Fruit fly (Drosophila melanogaster): ENCODE measurements around the gene CG12479.
A peak's percentile ranks its signal among the peaks of the same experiment; 100 is the strongest.

Gene CG12479

DNA sequence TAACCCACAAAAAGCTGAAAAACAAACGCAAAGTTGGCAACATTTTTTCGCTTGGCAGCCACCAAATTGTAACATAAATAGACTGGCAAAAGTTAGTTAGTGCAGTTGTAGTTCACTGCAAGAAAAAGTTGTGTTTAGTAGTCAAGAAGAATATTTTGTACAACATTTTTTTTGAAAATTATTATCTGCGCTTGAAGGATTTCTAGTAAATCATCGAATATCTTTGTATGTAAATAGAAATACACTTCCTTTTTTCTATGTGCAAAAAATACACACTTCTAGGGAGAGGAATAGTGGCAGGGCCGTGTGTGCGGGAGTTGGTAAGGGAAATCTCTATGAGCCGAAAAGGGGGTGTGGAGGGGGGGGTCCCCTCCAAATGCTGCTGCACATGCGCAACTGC, 28.1 kb downstream of the CG12479 start (continued):
- TF ChIP-seq spab (GFP tag; optimal IDR thresholded peaks at IDR 0.05) (no peak), dsx (GFP tag; optimal IDR thresholded peaks at IDR 0.05; ENCODE audit: poor library complexity, severe bottlenecking) (no peak), Hr4 (GFP tag; optimal IDR thresholded peaks at IDR 0.05) (peak; percentile 8), ss (GFP tag; optimal IDR thresholded peaks at IDR 0.05) (no peak), Eip78C (GFP tag) (peak; percentile 41), pdm3 (GFP tag; optimal IDR thresholded peaks at IDR 0.05) (peak; percentile 4), CG8119 (GFP tag; IDR thresholded peaks at IDR 0.05) (peak; percentile 31; the same call in 1 of the 3 replicates), CG6854 (GFP tag; optimal IDR thresholded peaks at IDR 0.05) (no peak), CG6163 (GFP tag; IDR thresholded peaks at IDR 0.05) (peak; percentile 58; the same call in 2 of the 3 replicates), CG11902 (GFP tag; optimal IDR thresholded peaks at IDR 0.05) (no peak), Eip93F (GFP tag; optimal IDR thresholded peaks at IDR 0.05) (no peak)

DNA sequence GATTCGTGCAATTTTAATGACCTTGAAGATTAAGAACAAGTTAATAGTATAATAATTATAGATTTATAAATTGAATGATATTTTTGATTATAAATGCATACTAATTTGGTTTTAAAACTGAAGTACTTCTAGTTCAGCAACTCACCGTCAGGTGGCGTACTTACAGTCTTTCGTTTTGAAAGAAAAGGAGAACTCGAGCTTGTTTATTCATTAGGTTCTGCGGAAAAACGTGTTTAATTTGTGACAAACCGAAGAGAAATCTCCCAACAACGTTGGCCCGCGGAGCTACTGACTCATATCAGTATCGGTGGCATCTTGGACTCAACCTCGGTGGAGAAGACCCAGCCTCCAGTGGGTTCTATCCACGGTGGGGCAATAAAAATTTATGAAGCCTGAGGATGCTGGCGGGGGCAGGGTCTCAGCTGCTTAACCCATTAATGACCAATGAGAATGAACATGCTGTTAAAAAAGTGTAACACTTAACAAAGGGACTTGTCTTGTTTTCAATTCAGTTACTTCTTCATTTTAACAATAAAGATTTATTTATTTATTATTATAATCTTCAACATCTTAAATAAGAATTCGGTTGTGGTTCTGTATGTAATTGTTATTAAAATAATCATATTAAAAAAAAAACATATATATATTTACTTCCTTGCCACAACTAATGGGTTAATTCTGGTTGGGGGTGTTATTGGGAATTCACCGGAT, 29.0 kb downstream of the CG12479 start:
- peak; percentile 5 for TF ChIP-seq topi (GFP tag; optimal IDR thresholded peaks at IDR 0.05)
- TF ChIP-seq CG8632 (GFP tag; optimal IDR thresholded peaks at IDR 0.05): peak; percentile 5
- peak; percentile 19 for TF ChIP-seq CG34406 (GFP tag; optimal IDR thresholded peaks at IDR 0.05)
- peak; percentile 42 for TF ChIP-seq CG6808 (GFP tag; optimal IDR thresholded peaks at IDR 0.05)
- TF ChIP-seq CG32006 (GFP tag; optimal IDR thresholded peaks at IDR 0.05): peak; percentile 30
- TF ChIP-seq CG3919 (GFP tag; optimal IDR thresholded peaks at IDR 0.05): peak; percentile 0
- TF ChIP-seq CG6854 (GFP tag; optimal IDR thresholded peaks at IDR 0.05): no peak
- no peak for TF ChIP-seq Hr39 (GFP tag; optimal IDR thresholded peaks at IDR 0.05)
- peak; percentile 7 for TF ChIP-seq fd59A (GFP tag; optimal IDR thresholded peaks at IDR 0.05)
- TF ChIP-seq Eip78C (GFP tag): peak; percentile 23
- peak; percentile 22 for TF ChIP-seq Ets96B (tag; optimal IDR thresholded peaks at IDR 0.05)
- TF ChIP-seq Gug (GFP tag; IDR thresholded peaks at IDR 0.05): no peak
- peak; percentile 23 for TF ChIP-seq esn (GFP tag; optimal IDR thresholded peaks at IDR 0.05)
- TF ChIP-seq CG3032 (tag; optimal IDR thresholded peaks at IDR 0.05): peak; percentile 21
- TF ChIP-seq vri (GFP tag; optimal IDR thresholded peaks at IDR 0.05): no peak
- TF ChIP-seq salr (GFP tag; optimal IDR thresholded peaks at IDR 0.05): no peak
- peak; percentile 26 for TF ChIP-seq CG10631 (GFP tag; optimal IDR thresholded peaks at IDR 0.05)
- TF ChIP-seq CG6792 (GFP tag; optimal IDR thresholded peaks at IDR 0.05): peak; percentile 6
- peak; percentile 26 for TF ChIP-seq achi (GFP tag; optimal IDR thresholded peaks at IDR 0.05)
- TF ChIP-seq CG4318 (GFP tag; optimal IDR thresholded peaks at IDR 0.05): no peak
- TF ChIP-seq ss (GFP tag; optimal IDR thresholded peaks at IDR 0.05): peak; percentile 26 to 53
- TF ChIP-seq OdsH (GFP tag; optimal IDR thresholded peaks at IDR 0.05): peak; percentile 4
- TF ChIP-seq svp (GFP tag): peak; percentile 48
- peak; percentile 4 for TF ChIP-seq dsx (GFP tag; optimal IDR thresholded peaks at IDR 0.05; ENCODE audit: poor library complexity, severe bottlenecking)
- peak; percentile 9 for TF ChIP-seq Met (GFP tag; optimal IDR thresholded peaks at IDR 0.05)
- TF ChIP-seq acj6 (GFP tag; optimal IDR thresholded peaks at IDR 0.05): peak; percentile 13

DNA sequence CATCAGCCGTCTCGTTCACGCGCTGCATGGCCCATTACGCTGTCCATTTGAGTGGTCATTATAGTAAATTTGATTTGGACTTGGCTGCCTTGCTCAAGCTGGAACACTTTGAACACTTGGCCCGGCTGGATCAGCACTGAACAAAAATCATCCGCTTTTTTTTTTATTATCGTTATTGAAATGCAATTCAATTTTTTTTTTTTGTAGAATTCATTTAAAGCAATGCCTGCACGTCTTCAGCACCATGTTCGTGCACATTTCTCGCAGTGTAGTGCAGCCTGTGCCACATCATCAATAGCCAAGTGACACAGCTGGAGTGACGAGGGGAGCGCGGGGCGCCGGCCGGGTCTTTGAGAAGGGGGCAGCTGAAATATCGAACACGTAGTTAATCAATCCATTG, 31.6 kb downstream of the CG12479 start:
- peak in 1 of 2 experiments; percentile 31 for TF ChIP-seq salr (GFP tag; optimal IDR thresholded peaks at IDR 0.05)
- peak; percentile 2 for TF ChIP-seq CG10631 (GFP tag; optimal IDR thresholded peaks at IDR 0.05)
- TF ChIP-seq CG6854 (GFP tag; optimal IDR thresholded peaks at IDR 0.05): no peak
- TF ChIP-seq CG1621 (tag; optimal IDR thresholded peaks at IDR 0.05): no peak
- TF ChIP-seq CG6792 (GFP tag; optimal IDR thresholded peaks at IDR 0.05): no peak
- TF ChIP-seq OdsH (GFP tag; optimal IDR thresholded peaks at IDR 0.05): peak; percentile 33
- TF ChIP-seq dsx (GFP tag; optimal IDR thresholded peaks at IDR 0.05; ENCODE audit: poor library complexity, severe bottlenecking): no peak
- peak; percentile 41 for TF ChIP-seq CG3919 (GFP tag; optimal IDR thresholded peaks at IDR 0.05)
- TF ChIP-seq fd85E (GFP tag; optimal IDR thresholded peaks at IDR 0.05): no peak
- TF ChIP-seq ss (GFP tag; optimal IDR thresholded peaks at IDR 0.05): no peak
- peak; percentile 71 for TF ChIP-seq CG32006 (GFP tag; optimal IDR thresholded peaks at IDR 0.05)
- TF ChIP-seq Sox15 (GFP tag; optimal IDR thresholded peaks at IDR 0.05): no peak
- TF ChIP-seq CG4318 (GFP tag; optimal IDR thresholded peaks at IDR 0.05): no peak
- no peak for TF ChIP-seq CG10669 (GFP tag; optimal IDR thresholded peaks at IDR 0.05)
- TF ChIP-seq CG15336 (GFP tag; IDR thresholded peaks at IDR 0.05): peak; percentile 64
- no peak for TF ChIP-seq CG3032 (tag; optimal IDR thresholded peaks at IDR 0.05)
- no peak for TF ChIP-seq CG11902 (GFP tag; optimal IDR thresholded peaks at IDR 0.05)
- no peak for TF ChIP-seq CG8319 (GFP tag; optimal IDR thresholded peaks at IDR 0.05)
- TF ChIP-seq fkh (GFP tag; optimal IDR thresholded peaks at IDR 0.05): no peak
- TF ChIP-seq Met (GFP tag; optimal IDR thresholded peaks at IDR 0.05): no peak
- TF ChIP-seq Smox (GFP tag; optimal IDR thresholded peaks at IDR 0.05): no peak
- peak; percentile 42 for TF ChIP-seq pdm3 (GFP tag; optimal IDR thresholded peaks at IDR 0.05)
- no peak for TF ChIP-seq esn (GFP tag; optimal IDR thresholded peaks at IDR 0.05)
- no peak for TF ChIP-seq CG6808 (GFP tag; optimal IDR thresholded peaks at IDR 0.05)
- TF ChIP-seq CG7368 (GFP tag; optimal IDR thresholded peaks at IDR 0.05): no peak
- TF ChIP-seq svp (GFP tag): no peak
- TF ChIP-seq Eip93F (GFP tag; optimal IDR thresholded peaks at IDR 0.05): no peak
- peak; percentile 23 for TF ChIP-seq Lpt (GFP tag; optimal IDR thresholded peaks at IDR 0.05)
- TF ChIP-seq CG6276 (GFP tag; optimal IDR thresholded peaks at IDR 0.05): peak; percentile 23
